Fruit fly (Drosophila melanogaster): Measurements from ENCODE around the gene Nup35.

The Nup35 gene

DNA sequence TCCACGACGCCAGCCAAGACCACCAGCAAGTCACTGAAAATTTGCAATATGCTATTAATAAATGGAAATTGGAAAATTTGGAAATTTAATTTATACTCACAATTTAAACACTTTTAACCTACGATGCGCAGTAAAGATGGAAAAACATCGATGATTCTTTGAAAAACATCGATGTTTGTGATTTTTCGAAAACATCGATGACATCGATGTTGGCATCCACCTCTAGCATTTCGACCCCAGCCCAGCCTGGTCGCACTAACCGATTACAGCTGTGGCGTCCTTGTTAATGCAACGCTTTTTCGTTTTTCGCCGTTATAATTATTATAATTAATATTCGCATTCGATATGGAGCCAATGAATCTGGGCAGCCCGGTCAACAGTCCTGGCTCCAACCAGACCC is at the start of gene Nup35 (continued):
- TF ChIP-seq HmgD (GFP tag; optimal IDR thresholded peaks at IDR 0.05) (no peak), CG8290 (GFP tag; optimal IDR thresholded peaks at IDR 0.05) (peak; percentile 38), CG8290 (tag; optimal IDR thresholded peaks at IDR 0.05) (peak; percentile 62 to 73), Atf6 (GFP tag; IDR thresholded peaks at IDR 0.05) (no peak), Ets65A (GFP tag) (peak; percentile 70), Dll (GFP tag; IDR thresholded peaks at IDR 0.05; ENCODE audit: partially characterized antibody) (peak; percentile 80), CG6791 (GFP tag; IDR thresholded peaks at IDR 0.05; ENCODE audit: partially characterized antibody) (peak; percentile 82), mld (GFP tag; IDR thresholded peaks at IDR 0.05; ENCODE audit: partially characterized antibody) (peak; percentile 77), trh (GFP tag; optimal IDR thresholded peaks at IDR 0.05) (no peak), CG9437 (GFP tag; optimal IDR thresholded peaks at IDR 0.05) (no peak), Xbp1 (GFP tag; optimal IDR thresholded peaks at IDR 0.05) (no peak), CkIIα-i1 (GFP tag; IDR thresholded peaks at IDR 0.05) (peak; percentile 72), ranshi (GFP tag; IDR thresholded peaks at IDR 0.05) (no peak), Doc3 (GFP tag; IDR thresholded peaks at IDR 0.05; ENCODE audit: partially characterized antibody) (peak; percentile 70), crp (GFP tag; optimal IDR thresholded peaks at IDR 0.05) (peak in 1 of 2 experiments; percentile 67), B-H1 (GFP tag; IDR thresholded peaks at IDR 0.05) (no peak), odd (GFP tag; optimal IDR thresholded peaks at IDR 0.05) (no peak), Lhr (GFP tag; optimal IDR thresholded peaks at IDR 0.05) (peak; percentile 43), CG3281 (GFP tag; optimal IDR thresholded peaks at IDR 0.05) (no peak), pzg (GFP tag; optimal IDR thresholded peaks at IDR 0.05) (peak; percentile 55), hb (GFP tag; IDR thresholded peaks at IDR 0.05; ENCODE audit: partially characterized antibody) (peak; percentile 74), her (GFP tag; optimal IDR thresholded peaks at IDR 0.05) (no peak), CG17186 (GFP tag; optimal IDR thresholded peaks at IDR 0.05) (peak; percentile 2), pnt (GFP tag; optimal IDR thresholded peaks at IDR 0.05) (no peak), CG2129 (GFP tag; IDR thresholded peaks at IDR 0.05; ENCODE audit: partially characterized antibody) (peak; percentile 53; the same call in 1 of the 2 replicates), YL-1 (GFP tag; optimal IDR thresholded peaks at IDR 0.05) (no peak), fu2 (GFP tag; optimal IDR thresholded peaks at IDR 0.05) (no peak), unc-4 (GFP tag; IDR thresholded peaks at IDR 0.05; ENCODE audit: partially characterized antibody) (peak; percentile 69), CG2712 (tag; optimal IDR thresholded peaks at IDR 0.05) (no peak), H2.0 (GFP tag; IDR thresholded peaks at IDR 0.05) (no peak), Blimp-1 (GFP tag; optimal IDR thresholded peaks at IDR 0.05) (no peak), Bgb (GFP tag; IDR thresholded peaks at IDR 0.05; ENCODE audit: partially characterized antibody) (peak; percentile 77), ftz-f1 (GFP tag; optimal IDR thresholded peaks at IDR 0.05) (peak; percentile 20), CG2678 (tag; optimal IDR thresholded peaks at IDR 0.05) (no peak), CG14667 (GFP tag; IDR thresholded peaks at IDR 0.05) (no peak), sim (GFP tag; IDR thresholded peaks at IDR 0.05) (no peak), amos (GFP tag; IDR thresholded peaks at IDR 0.05; ENCODE audit: partially characterized antibody) (peak; percentile 81), CG12744 (GFP tag; optimal IDR thresholded peaks at IDR 0.05) (no peak), CG3995 (GFP tag; optimal IDR thresholded peaks at IDR 0.05) (peak; percentile 4), CG6272 (GFP tag; IDR thresholded peaks at IDR 0.05) (no peak), MESR4 (GFP tag; optimal IDR thresholded peaks at IDR 0.05) (peak; percentile 48), bowl (GFP tag; IDR thresholded peaks at IDR 0.05) (no peak), Dref (GFP tag; IDR thresholded peaks at IDR 0.05) (peak; percentile 85), ems (GFP tag; optimal IDR thresholded peaks at IDR 0.05) (no peak), Sry-δ (GFP tag; optimal IDR thresholded peaks at IDR 0.05) (peak; percentile 77), da (GFP tag; optimal IDR thresholded peaks at IDR 0.05) (no peak), CG4424 (GFP tag; optimal IDR thresholded peaks at IDR 0.05) (no peak), Scr (GFP tag; IDR thresholded peaks at IDR 0.05; ENCODE audit: partially characterized antibody) (peak; percentile 77), NK7.1 (GFP tag; optimal IDR thresholded peaks at IDR 0.05) (no peak), Myb (GFP tag; optimal IDR thresholded peaks at IDR 0.05) (peak; percentile 60), chinmo (GFP tag; IDR thresholded peaks at IDR 0.05; ENCODE audit: partially characterized antibody) (0 out of 4 replicates have a peak, but pooled peaks have one; percentile 14)

All from whole organism, embryonic.